Fruit fly (Drosophila melanogaster) whole organism, pupa: ENCODE results near the gene Fer2LCH.

Experiments used
- CG10348 ChIP-seq: fragments of 200-800 bp; sonication (Bioruptor generic); IDR thresholded peaks from 2 replicates; pipeline ENCODE4 v1.3.6; 2022; ENCODE audit warnings: missing biosample characterization, missing genetic modification characterization
- CG12605 ChIP-seq: fragments of 200-800 bp; sonication (Bioruptor generic); IDR thresholded peaks from 2 replicates; pipeline ENCODE4 v1.3.6; 2022; ENCODE audit warnings: missing biosample characterization, missing genetic modification characterization
- CG13204 ChIP-seq: fragments of 200-800 bp; sonication (Bioruptor generic); optimal IDR thresholded peaks from 2 replicates; lab custom pipeline; 2018; ENCODE audit warnings: missing biosample characterization, mild to moderate bottlenecking, missing genetic modification characterization, moderate library complexity
- CG14655 ChIP-seq: fragments of 200-800 bp; sonication (Bioruptor generic); optimal IDR thresholded peaks from 3 replicates; lab custom pipeline; 2017; ENCODE audit warnings: mild to moderate bottlenecking, missing biosample characterization, missing genetic modification reagents, missing genetic modification characterization
- CG15710 ChIP-seq: fragments of 200-800 bp; sonication (Bioruptor generic); optimal IDR thresholded peaks from 2 replicates; lab custom pipeline; 2018; ENCODE audit warnings: missing biosample characterization, mild to moderate bottlenecking, missing genetic modification characterization, moderate library complexity
- CG17806 ChIP-seq: fragments of 200-800 bp; sonication (Bioruptor generic); optimal IDR thresholded peaks from 2 replicates; lab custom pipeline; 2018; ENCODE audit warnings: missing biosample characterization, mild to moderate bottlenecking, missing genetic modification characterization, moderate library complexity
- CG32121 ChIP-seq: fragments of 200-800 bp; sonication (Bioruptor generic); IDR thresholded peaks from 2 replicates; pipeline ENCODE4 v1.3.6; 2022; ENCODE audit warnings: missing biosample characterization, missing genetic modification characterization
- CG34367 ChIP-seq: fragments of 200-800 bp; sonication (Bioruptor generic); optimal IDR thresholded peaks from 2 replicates; lab custom pipeline; 2018; ENCODE audit warnings: missing biosample characterization, mild to moderate bottlenecking, missing genetic modification characterization
- CG4496 ChIP-seq: fragments of 200-800 bp; sonication (Bioruptor generic); IDR thresholded peaks from 3 replicates; pipeline ENCODE4 v1.3.6; 2022; ENCODE audit warnings: missing biosample characterization, missing genetic modification characterization
- CG8159 ChIP-seq: fragments of 200-800 bp; sonication (Bioruptor generic); optimal IDR thresholded peaks from 3 replicates; lab custom pipeline; 2018; ENCODE audit warnings: missing biosample characterization, mild to moderate bottlenecking, missing genetic modification characterization, moderate library complexity
- CG8301 ChIP-seq: fragments of 200-800 bp; sonication (Bioruptor generic); optimal IDR thresholded peaks from 2 replicates; lab custom pipeline; 2018; ENCODE audit warnings: missing biosample characterization, mild to moderate bottlenecking, missing genetic modification characterization
- CG9948 ChIP-seq: fragments of 200-800 bp; sonication (Bioruptor generic); optimal IDR thresholded peaks from 2 replicates; lab custom pipeline; 2018; ENCODE audit warnings: missing biosample characterization, mild to moderate bottlenecking, missing genetic modification characterization, moderate library complexity
- D1 ChIP-seq: fragments of 200-800 bp; sonication (Bioruptor generic); optimal IDR thresholded peaks from 2 replicates; lab custom pipeline; 2018; ENCODE audit warnings: missing biosample characterization, mild to moderate bottlenecking, missing genetic modification characterization, moderate library complexity
- EcR ChIP-seq: fragments of 200-800 bp; sonication (Bioruptor generic); optimal IDR thresholded peaks from 3 replicates; lab custom pipeline; 2019; ENCODE audit warnings: missing biosample characterization, missing genetic modification characterization, mild to moderate bottlenecking, moderate library complexity, missing genetic modification reagents
- Ets98B ChIP-seq: fragments of 200-800 bp; sonication (Bioruptor generic); IDR thresholded peaks from 2 replicates; pipeline ENCODE4 v1.3.6; 2022; ENCODE audit warnings: missing biosample characterization, missing genetic modification characterization
- Pif1A ChIP-seq: fragments of 200-800 bp; sonication (Bioruptor generic); optimal IDR thresholded peaks from 3 replicates; lab custom pipeline; 2016; ENCODE audit warnings: missing biosample characterization, missing genetic modification characterization
- Pif1B ChIP-seq: fragments of 200-800 bp; sonication (Bioruptor generic); optimal IDR thresholded peaks from 3 replicates; lab custom pipeline; 2016; ENCODE audit warnings: missing biosample characterization, missing genetic modification characterization
- Snoo ChIP-seq: fragments of 200-800 bp; sonication (Bioruptor generic); optimal IDR thresholded peaks from 3 replicates; lab custom pipeline; 2017; ENCODE audit warnings: missing biosample characterization, mild to moderate bottlenecking, missing genetic modification characterization, inconsistent platforms
- fd96Ca ChIP-seq: fragments of 200-800 bp; sonication (Bioruptor generic); IDR thresholded peaks from 3 replicates; pipeline ENCODE4 v1.3.6; 2022; ENCODE audit warnings: missing biosample characterization, missing genetic modification characterization
- gl ChIP-seq: fragments of 200-800 bp; sonication (Bioruptor generic); optimal IDR thresholded peaks from 2 replicates; lab custom pipeline; 2018; ENCODE audit warnings: missing biosample characterization, mild to moderate bottlenecking, missing genetic modification characterization
- rn ChIP-seq: fragments of 200-800 bp; sonication (Bioruptor generic); IDR thresholded peaks from 2 replicates; pipeline ENCODE4 v1.3.6; 2022; ENCODE audit warnings: missing biosample characterization, missing genetic modification characterization

Gene Fer2LCH

dm6 chr3R:30387515-30388178 lies at the start of gene Fer2LCH, which contains the start of gene Fer1HCH:
TSS of gene Fer2LCH (plus strand) at chr3R:30387804.
TSS of gene Fer1HCH (minus strand) at chr3R:30388178.
- TF ChIP-seq CG4496 (GFP tag; lab: Robert Waterston, UW) (peak; percentile 44; the same call in 1 of the 3 replicates), CG10348 (no peak), EcR (GFP tag; lab: Kevin White, UChicago) (no peak), D1 (tag; lab: Kevin White, UChicago) (no peak), CG13204 (GFP tag; lab: Kevin White, UChicago) (no peak), Pif1B (GFP tag; lab: Kevin White, UChicago) (no peak), CG32121 (no peak), CG8159 (no peak), CG8301 (no peak), CG14655 (no peak), CG15710 (tag; lab: Kevin White, UChicago) (no peak), Pif1A (GFP tag; lab: Kevin White, UChicago) (no peak), CG9948 (tag; lab: Kevin White, UChicago) (no peak), Ets98B (GFP tag; lab: Robert Waterston, UW) (peak; percentile 17; the same call in 1 of the 2 replicates), rn (GFP tag; lab: Robert Waterston, UW) (no peak), CG12605 (GFP tag; lab: Robert Waterston, UW) (0 out of 2 replicates have a peak, but pooled peaks have one; percentile 6), gl (tag; lab: Kevin White, UChicago) (no peak), CG34367 (tag; lab: Kevin White, UChicago) (no peak), Snoo (tag; lab: Kevin White, UChicago) (no peak), CG17806 (tag; lab: Kevin White, UChicago) (no peak), fd96Ca (GFP tag; lab: Robert Waterston, UW) (no peak)

- TF ChIP-seq gl (tag; lab: Kevin White, UChicago) = no peak
- TF ChIP-seq CG8301 = peak; percentile 23
- TF ChIP-seq EcR (GFP tag; lab: Kevin White, UChicago) = peak; percentile 93
- no peak for TF ChIP-seq D1 (tag; lab: Kevin White, UChicago)
- no peak for TF ChIP-seq Pif1A (GFP tag; lab: Kevin White, UChicago)
- TF ChIP-seq Ets98B (GFP tag; lab: Robert Waterston, UW) = peak; percentile 36; the same call in 1 of the 2 replicates
- TF ChIP-seq CG9948 (tag; lab: Kevin White, UChicago) = no peak
- TF ChIP-seq CG8159 = no peak
- TF ChIP-seq CG17806 (tag; lab: Kevin White, UChicago) = no peak
- no peak for TF ChIP-seq CG15710 (tag; lab: Kevin White, UChicago)
- no peak for TF ChIP-seq CG10348
- no peak for TF ChIP-seq CG12605 (GFP tag; lab: Robert Waterston, UW)
- peak; percentile 40; the same call in 1 of the 3 replicates for TF ChIP-seq fd96Ca (GFP tag; lab: Robert Waterston, UW)
- TF ChIP-seq CG13204 (GFP tag; lab: Kevin White, UChicago) = peak; percentile 31
- TF ChIP-seq rn (GFP tag; lab: Robert Waterston, UW) = no peak
- peak; percentile 52; the same call in 2 of the 3 replicates for TF ChIP-seq CG4496 (GFP tag; lab: Robert Waterston, UW)
- no peak for TF ChIP-seq Pif1B (GFP tag; lab: Kevin White, UChicago)
- TF ChIP-seq CG14655 = no peak
- no peak for TF ChIP-seq Snoo (tag; lab: Kevin White, UChicago)
- no peak for TF ChIP-seq CG32121
- TF ChIP-seq CG34367 (tag; lab: Kevin White, UChicago) = no peak
Measured at dm6 chr3R:30337919-30338647, 49.5 kb upstream of the Fer2LCH start.

- no peak for TF ChIP-seq CG10348
- peak; percentile 81 for TF ChIP-seq CG32121
- TF ChIP-seq CG12605 (GFP tag; lab: Robert Waterston, UW) = peak; percentile 80
- no peak for TF ChIP-seq Pif1A (GFP tag; lab: Kevin White, UChicago)
- TF ChIP-seq CG4496 (GFP tag; lab: Robert Waterston, UW) = peak; percentile 91
- no peak for TF ChIP-seq D1 (tag; lab: Kevin White, UChicago)
- peak; percentile 12 for TF ChIP-seq CG8301
- TF ChIP-seq rn (GFP tag; lab: Robert Waterston, UW) = peak; percentile 44
- peak; percentile 83 for TF ChIP-seq Ets98B (GFP tag; lab: Robert Waterston, UW)
- peak; percentile 60 for TF ChIP-seq CG14655
- TF ChIP-seq fd96Ca (GFP tag; lab: Robert Waterston, UW) = peak; percentile 81
Measured at dm6 chr3R:30338648-30339038, 49.0 kb upstream of the Fer2LCH start.

- peak; percentile 75; the same call in 2 of the 3 replicates for TF ChIP-seq CG4496 (GFP tag; lab: Robert Waterston, UW)
- TF ChIP-seq CG9948 (tag; lab: Kevin White, UChicago) = no peak
- TF ChIP-seq D1 (tag; lab: Kevin White, UChicago) = no peak
- no peak for TF ChIP-seq CG13204 (GFP tag; lab: Kevin White, UChicago)
- peak; percentile 44 for TF ChIP-seq CG14655
- no peak for TF ChIP-seq CG17806 (tag; lab: Kevin White, UChicago)
- TF ChIP-seq gl (tag; lab: Kevin White, UChicago) = no peak
- peak; percentile 78 for TF ChIP-seq Ets98B (GFP tag; lab: Robert Waterston, UW)
- peak; percentile 40; the same call in 1 of the 2 replicates for TF ChIP-seq rn (GFP tag; lab: Robert Waterston, UW)
- TF ChIP-seq EcR (GFP tag; lab: Kevin White, UChicago) = no peak
- peak; percentile 80 for TF ChIP-seq fd96Ca (GFP tag; lab: Robert Waterston, UW)
- TF ChIP-seq CG15710 (tag; lab: Kevin White, UChicago) = no peak
- TF ChIP-seq Snoo (tag; lab: Kevin White, UChicago) = no peak
- TF ChIP-seq CG34367 (tag; lab: Kevin White, UChicago) = no peak
- TF ChIP-seq CG8301 = peak; percentile 35
- no peak for TF ChIP-seq Pif1A (GFP tag; lab: Kevin White, UChicago)
- TF ChIP-seq CG32121 = peak; percentile 89
- TF ChIP-seq Pif1B (GFP tag; lab: Kevin White, UChicago) = no peak
- TF ChIP-seq CG12605 (GFP tag; lab: Robert Waterston, UW) = no peak
- no peak for TF ChIP-seq CG10348
- TF ChIP-seq CG8159 = no peak
- TF ChIP-seq, all 21 proteins: peak for 7
Measured at dm6 chr3R:30343048-30343447, 44.6 kb upstream of the Fer2LCH start.
